Fruit fly (Drosophila melanogaster) S2 (cell line): ENCODE data around the gene CG14543.

ENCODE experiments used
- CG8478 ChIP-seq: fragments of >200 bp; optimal IDR thresholded peaks from 2 replicates; lab custom pipeline; 2018
- CTCF ChIP-seq, 2 experiments: fragments of >200 bp; optimal IDR thresholded peaks; 2 replicates each; lab custom pipeline; 2018

CG14543 gene

dm6 chr3R:26075252-26075651 is 18.8 kb downstream of the CG14543 start:
- no peak for TF ChIP-seq CTCF (optimal IDR thresholded peaks at IDR 0.05; lab: Kevin White, UChicago)
- no peak for TF ChIP-seq CG8478 (lab: Kevin White, UChicago)

- TF ChIP-seq CG8478 (lab: Kevin White, UChicago), result no peak
- TF ChIP-seq CTCF (optimal IDR thresholded peaks at IDR 0.05; lab: Kevin White, UChicago), result no peak
These were observed 25.1 kb downstream of the CG14543 start for dm6 chr3R:26081380-26081991.

dm6 chr3R:26095551-26095950 is 39.1 kb downstream of the CG14543 start:
- TF ChIP-seq CTCF (optimal IDR thresholded peaks at IDR 0.05; lab: Kevin White, UChicago) (no peak), CG8478 (lab: Kevin White, UChicago) (no peak)

dm6 chr3R:26096192-26096591 is 39.8 kb downstream of the CG14543 start:
- TF ChIP-seq CG8478 (lab: Kevin White, UChicago), result no peak
- no peak for TF ChIP-seq CTCF (optimal IDR thresholded peaks at IDR 0.05; lab: Kevin White, UChicago)

- no peak for TF ChIP-seq CTCF (optimal IDR thresholded peaks at IDR 0.05; lab: Kevin White, UChicago)
- TF ChIP-seq CG8478 (lab: Kevin White, UChicago), result no peak
These were observed 42.2 kb downstream of the CG14543 start, which contains the start of gene dysf for dm6 chr3R:26098502-26099210. Gene dysf, minus strand, starts transcription at chr3R:26098711.

- no peak for TF ChIP-seq CTCF (optimal IDR thresholded peaks at IDR 0.05; lab: Kevin White, UChicago)
- no peak for TF ChIP-seq CG8478 (lab: Kevin White, UChicago)
These were observed 42.8 kb downstream of the CG14543 start for dm6 chr3R:26099238-26099637.

dm6 chr3R:26103440-26103839 is 47.0 kb downstream of the CG14543 start:
- TF ChIP-seq CG8478 (lab: Kevin White, UChicago), result no peak
- TF ChIP-seq CTCF (optimal IDR thresholded peaks at IDR 0.05; lab: Kevin White, UChicago), result no peak

- no peak for TF ChIP-seq CG8478 (lab: Kevin White, UChicago)
- TF ChIP-seq CTCF (optimal IDR thresholded peaks at IDR 0.05; lab: Kevin White, UChicago), result no peak
These were observed 48.1 kb downstream of the CG14543 start for dm6 chr3R:26104302-26105140.

dm6 chr3R:26105141-26105403 is 48.6 kb downstream of the CG14543 start:
- TF ChIP-seq CTCF (optimal IDR thresholded peaks at IDR 0.05; lab: Kevin White, UChicago) (no peak), CG8478 (lab: Kevin White, UChicago) (no peak)

dm6 chr3R:26105407-26105806 is 49.0 kb downstream of the CG14543 start:
- TF ChIP-seq CTCF (optimal IDR thresholded peaks at IDR 0.05; lab: Kevin White, UChicago), result no peak
- TF ChIP-seq CG8478 (lab: Kevin White, UChicago), result no peak

- TF ChIP-seq CG8478 (lab: Kevin White, UChicago) (no peak), CTCF (optimal IDR thresholded peaks at IDR 0.05; lab: Kevin White, UChicago) (no peak)
These were observed 49.6 kb downstream of the CG14543 start for dm6 chr3R:26105924-26106494.

- no peak for TF ChIP-seq CG8478 (lab: Kevin White, UChicago)
- TF ChIP-seq CTCF (optimal IDR thresholded peaks at IDR 0.05; lab: Kevin White, UChicago), result no peak
These were observed 50.2 kb downstream of the CG14543 start, which contains the start of gene Cipc for dm6 chr3R:26106595-26107152. Gene Cipc, plus strand, starts transcription at chr3R:26106868.
